Worm (Caenorhabditis elegans) whole organism, L1 larva: ENCODE results near the gene let-70.

Experiments used
- C16A3.4 ChIP-seq: fragments of 150-350 bp; optimal IDR thresholded peaks from 2 replicates; lab custom pipeline; 2014; ENCODE audit warnings: missing biosample characterization, missing genetic modification characterization
- F16B12.6 ChIP-seq: fragments of 150-350 bp; optimal IDR thresholded peaks from 2 replicates; lab custom pipeline; 2014; ENCODE audit warnings: missing biosample characterization, missing genetic modification characterization
- Y116A8C.19 ChIP-seq: sonication (generic microtip); optimal IDR thresholded peaks from 2 replicates; lab custom pipeline; 2016; ENCODE audit warnings: missing compliant biosample characterization, missing genetic modification characterization, borderline replicate concordance
- aha-1 ChIP-seq: fragments of 150-350 bp; optimal IDR thresholded peaks from 2 replicates; lab custom pipeline; 2014; ENCODE audit warnings: missing biosample characterization, missing genetic modification characterization
- alr-1 ChIP-seq: fragments of 200-800 bp; sonication (Bioruptor generic); optimal IDR thresholded peaks from 2 replicates; lab custom pipeline; 2018; ENCODE audit warnings: borderline replicate concordance, mild to moderate bottlenecking, missing genetic modification characterization, missing compliant biosample characterization
- blmp-1 ChIP-seq: fragments of 150-350 bp; optimal IDR thresholded peaks from 2 replicates; lab custom pipeline; 2014; ENCODE audit warnings: missing biosample characterization, missing genetic modification characterization
- ceh-63 ChIP-seq: fragments of 200-800 bp; sonication (Bioruptor generic); optimal IDR thresholded peaks from 2 replicates; lab custom pipeline; 2018; ENCODE audit warnings: mild to moderate bottlenecking, missing genetic modification characterization, missing compliant biosample characterization
- ceh-8 ChIP-seq: fragments of 200-800 bp; sonication (Bioruptor generic); optimal IDR thresholded peaks from 2 replicates; lab custom pipeline; 2018; ENCODE audit warnings: mild to moderate bottlenecking, missing genetic modification characterization, moderate library complexity, missing compliant biosample characterization
- ces-1 ChIP-seq: fragments of 150-350 bp; optimal IDR thresholded peaks from 2 replicates; lab custom pipeline; 2014; ENCODE audit warnings: missing biosample characterization, missing genetic modification reagents, missing genetic modification characterization
- dpl-1 ChIP-seq, 3 experiments: fragments of 150-350 bp in 2 of 3; sonication (generic microtip) in 1 of 3; optimal IDR thresholded peaks; 2 replicates each; lab custom pipeline; 2014 to 2017; ENCODE audit warnings: missing biosample characterization in 3 of 3, missing genetic modification characterization in 3 of 3, missing genetic modification reagents in 3 of 3
- efl-1 ChIP-seq, 4 experiments: fragments of 150-350 bp; optimal IDR thresholded peaks in 3 of 4; peaks in 1 of 4; 1 replicate in 1 of 4; 2 replicates in 3 of 4; lab custom pipeline; 2014; ENCODE audit warnings: missing biosample characterization in 2 of 4, missing genetic modification characterization in 2 of 4, missing genetic modification reagents in 2 of 4
- egl-27 ChIP-seq, 2 experiments: fragments of 150-350 bp in 1 of 2; sonication (generic microtip); optimal IDR thresholded peaks; 3 replicates each; lab custom pipeline; 2017 to 2018; ENCODE audit warnings: missing biosample characterization in 2 of 2, missing genetic modification characterization in 2 of 2, missing genetic modification reagents in 2 of 2
- elt-3 ChIP-seq, 6 experiments: fragments of 150-350 bp in 1 of 6; sonication (generic microtip); optimal IDR thresholded peaks; 2 replicates each; lab custom pipeline; 2017 to 2018; ENCODE audit warnings: missing biosample characterization in 6 of 6, missing genetic modification characterization in 6 of 6, inconsistent platforms in 1 of 6
- fkh-4 ChIP-seq: sonication (generic microtip); optimal IDR thresholded peaks from 2 replicates; lab custom pipeline; 2016; ENCODE audit warnings: missing compliant biosample characterization, missing genetic modification characterization, borderline replicate concordance
- fkh-8 ChIP-seq: sonication (generic microtip); optimal IDR thresholded peaks from 2 replicates; lab custom pipeline; 2016; ENCODE audit warnings: mild to moderate bottlenecking, missing genetic modification characterization, missing compliant biosample characterization
- fos-1 ChIP-seq: fragments of 150-350 bp; optimal IDR thresholded peaks from 2 replicates; lab custom pipeline; 2014; ENCODE audit warnings: missing biosample characterization, missing genetic modification characterization
- hlh-17 ChIP-seq: fragments of 200-800 bp; sonication (Bioruptor generic); optimal IDR thresholded peaks from 2 replicates; lab custom pipeline; 2018; ENCODE audit warnings: missing genetic modification characterization, mild to moderate bottlenecking, missing compliant biosample characterization, moderate library complexity, borderline replicate concordance
- hlh-4 ChIP-seq: sonication (generic microtip); optimal IDR thresholded peaks from 2 replicates; lab custom pipeline; 2016; ENCODE audit warnings: mild to moderate bottlenecking, missing genetic modification characterization, missing compliant biosample characterization
- hpl-2 ChIP-seq: fragments of 150-350 bp; optimal IDR thresholded peaks from 2 replicates; lab custom pipeline; 2014; ENCODE audit warnings: missing biosample characterization, missing genetic modification reagents, missing genetic modification characterization
- jun-1 ChIP-seq: fragments of 150-350 bp; optimal IDR thresholded peaks from 2 replicates; lab custom pipeline; 2014; ENCODE audit warnings: missing biosample characterization, missing genetic modification reagents, missing genetic modification characterization
- lin-13 ChIP-seq: fragments of 150-350 bp; optimal IDR thresholded peaks from 2 replicates; lab custom pipeline; 2014; ENCODE audit warnings: missing biosample characterization, missing genetic modification reagents, missing genetic modification characterization
- lin-14 ChIP-seq: fragments of 200-800 bp; sonication (Bioruptor generic); optimal IDR thresholded peaks from 2 replicates; lab custom pipeline; 2018; ENCODE audit warnings: mild to moderate bottlenecking, missing genetic modification characterization, moderate library complexity, missing compliant biosample characterization
- lin-35 ChIP-seq, 2 experiments: fragments of 150-350 bp; optimal IDR thresholded peaks; 2 replicates each; lab custom pipeline; 2014; ENCODE audit warnings: missing biosample characterization in 2 of 2, missing genetic modification characterization in 2 of 2, missing genetic modification reagents in 2 of 2
- lsy-2 ChIP-seq, 2 experiments: fragments of 150-350 bp; optimal IDR thresholded peaks; 2 replicates each; lab custom pipeline; 2014; ENCODE audit warnings: missing biosample characterization in 2 of 2, missing genetic modification characterization in 2 of 2
- mep-1 ChIP-seq: fragments of 150-350 bp; optimal IDR thresholded peaks from 2 replicates; lab custom pipeline; 2014; ENCODE audit warnings: missing biosample characterization, missing genetic modification characterization
- nhr-11 ChIP-seq: fragments of 150-350 bp; optimal IDR thresholded peaks from 2 replicates; lab custom pipeline; 2014; ENCODE audit warnings: missing biosample characterization, missing genetic modification characterization
- nhr-20 ChIP-seq: sonication (generic microtip); optimal IDR thresholded peaks from 2 replicates; lab custom pipeline; 2016; ENCODE audit warnings: mild to moderate bottlenecking, missing genetic modification characterization, missing compliant biosample characterization
- nhr-237 ChIP-seq: fragments of 150-350 bp; optimal IDR thresholded peaks from 2 replicates; lab custom pipeline; 2014; ENCODE audit warnings: missing biosample characterization, missing genetic modification characterization
- nhr-47 ChIP-seq: sonication (generic microtip); optimal IDR thresholded peaks from 2 replicates; lab custom pipeline; 2016; ENCODE audit warnings: mild to moderate bottlenecking, missing genetic modification characterization, moderate library complexity, missing compliant biosample characterization
- nhr-71 ChIP-seq: sonication (generic microtip); optimal IDR thresholded peaks from 2 replicates; lab custom pipeline; 2016; ENCODE audit warnings: mild to moderate bottlenecking, missing genetic modification characterization, moderate library complexity, missing compliant biosample characterization
- nhr-76 ChIP-seq: sonication (generic microtip); optimal IDR thresholded peaks from 2 replicates; lab custom pipeline; 2017; ENCODE audit warnings: missing biosample characterization, missing genetic modification characterization
- nhr-84 ChIP-seq: sonication (generic microtip); optimal IDR thresholded peaks from 2 replicates; lab custom pipeline; 2017; ENCODE audit warnings: missing biosample characterization, missing genetic modification characterization
- nhr-85 ChIP-seq: sonication (generic microtip); peaks from one replicate; lab custom pipeline; 2016; ENCODE audit warnings: missing genetic modification characterization, inconsistent platforms, missing compliant biosample characterization
- pax-3 ChIP-seq: fragments of 200-800 bp; sonication (Bioruptor generic); optimal IDR thresholded peaks from 2 replicates; lab custom pipeline; 2018; ENCODE audit warnings: mild to moderate bottlenecking, missing genetic modification characterization, moderate library complexity, missing compliant biosample characterization
- pqm-1 ChIP-seq: sonication (generic microtip); optimal IDR thresholded peaks from 3 replicates; lab custom pipeline; 2017; ENCODE audit warnings: missing biosample characterization, missing genetic modification characterization
- skn-1 ChIP-seq: fragments of 150-350 bp; optimal IDR thresholded peaks from 2 replicates; lab custom pipeline; 2014; ENCODE audit warnings: missing biosample characterization, missing genetic modification characterization
- snpc-4 ChIP-seq: fragments of 150-350 bp; optimal IDR thresholded peaks from 2 replicates; lab custom pipeline; 2014; ENCODE audit warnings: missing biosample characterization, missing genetic modification characterization
- snu-23 ChIP-seq: sonication (generic microtip); optimal IDR thresholded peaks from 2 replicates; lab custom pipeline; 2016; ENCODE audit warnings: missing genetic modification characterization, missing compliant biosample characterization
- sox-4 ChIP-seq: sonication (generic microtip); optimal IDR thresholded peaks from 2 replicates; lab custom pipeline; 2016; ENCODE audit warnings: missing genetic modification characterization, missing compliant biosample characterization
- sptf-1 ChIP-seq: fragments of 150-350 bp; optimal IDR thresholded peaks from 2 replicates; lab custom pipeline; 2014; ENCODE audit warnings: missing biosample characterization, missing genetic modification characterization
- swsn-7 ChIP-seq: sonication (generic microtip); optimal IDR thresholded peaks from 2 replicates; lab custom pipeline; 2016; ENCODE audit warnings: missing genetic modification characterization, missing compliant biosample characterization
- tbx-2 ChIP-seq: sonication (generic microtip); optimal IDR thresholded peaks from 2 replicates; lab custom pipeline; 2016; ENCODE audit warnings: missing genetic modification characterization, missing compliant biosample characterization
- unc-130 ChIP-seq: fragments of 150-350 bp; optimal IDR thresholded peaks from 2 replicates; lab custom pipeline; 2017; ENCODE audit warnings: missing biosample characterization, missing genetic modification characterization, inconsistent platforms
- unc-62 ChIP-seq: fragments of 150-350 bp; optimal IDR thresholded peaks from 2 replicates; lab custom pipeline; 2014; ENCODE audit warnings: missing biosample characterization, missing genetic modification reagents, missing genetic modification characterization
- unc-86 ChIP-seq: sonication (generic microtip); optimal IDR thresholded peaks from 2 replicates; lab custom pipeline; 2016; ENCODE audit warnings: missing genetic modification characterization, missing compliant biosample characterization
- unc-98 ChIP-seq: fragments of 200-800 bp; sonication (Bioruptor generic); IDR thresholded peaks from 2 replicates; pipeline ENCODE4 v1.3.6; 2022; ENCODE audit warnings: missing genetic modification characterization, missing compliant biosample characterization
- xbp-1 ChIP-seq: sonication (generic microtip); optimal IDR thresholded peaks from 2 replicates; lab custom pipeline; 2016; ENCODE audit warnings: missing genetic modification characterization, missing compliant biosample characterization
- ztf-4 ChIP-seq: fragments of 150-350 bp; optimal IDR thresholded peaks from 2 replicates; lab custom pipeline; 2014; ENCODE audit warnings: missing biosample characterization, missing genetic modification characterization

Gene let-70

ce11 chrIV:11118837-11119491, 36.9 kb upstream of the let-70 start, which contains the start of the genes imp-2 and enpl-1 (continued):
- TF ChIP-seq nhr-47 (tag; lab: Kevin White, UChicago) (peak; percentile 94), dpl-1 (GFP tag; optimal IDR thresholded peaks at IDR 0.05; lab: Kevin White, UChicago) (peak; percentile 60 to 79 (median 78)), egl-27 (tag; optimal IDR thresholded peaks at IDR 0.05; lab: Kevin White, UChicago) (peak; percentile 30 to 31), swsn-7 (tag; lab: Kevin White, UChicago) (peak; percentile 94), unc-98 (peak; percentile 49; the same call in 1 of the 2 replicates), nhr-237 (peak; percentile 63), C16A3.4 (tag; lab: Kevin White, UChicago) (peak; percentile 86), elt-3 (tag; optimal IDR thresholded peaks at IDR 0.05; lab: Kevin White, UChicago) (peak in 3 of 6 experiments; percentile 25 to 91 (median 63)), jun-1 (tag; lab: Kevin White, UChicago) (peak; percentile 86), ztf-4 (peak; percentile 75), ces-1 (GFP tag; lab: Kevin White, UChicago) (no peak), fkh-8 (tag; lab: Kevin White, UChicago) (peak; percentile 89), unc-130 (peak; percentile 59), Y116A8C.19 (tag; lab: Kevin White, UChicago) (no peak), lin-14 (GFP tag; lab: Kevin White, UChicago) (peak; percentile 99), hlh-4 (tag; lab: Kevin White, UChicago) (no peak), nhr-85 (tag; lab: Kevin White, UChicago) (peak; percentile 95), mep-1 (tag; lab: Kevin White, UChicago) (peak; percentile 88), nhr-84 (tag; lab: Kevin White, UChicago) (no peak), skn-1 (peak; percentile 77), nhr-71 (tag; lab: Kevin White, UChicago) (peak; percentile 97), nhr-76 (peak; percentile 38), hlh-17 (GFP tag; lab: Kevin White, UChicago) (no peak), blmp-1 (tag; lab: Kevin White, UChicago) (peak; percentile 37), snpc-4 (tag; lab: Kevin White, UChicago) (peak; percentile 60), alr-1 (tag; lab: Kevin White, UChicago) (no peak), nhr-11 (tag; lab: Kevin White, UChicago) (peak; percentile 79), unc-86 (tag; lab: Kevin White, UChicago) (peak; percentile 91), pax-3 (tag; lab: Kevin White, UChicago) (peak; percentile 84), aha-1 (no peak), nhr-20 (peak; percentile 94), tbx-2 (tag; lab: Kevin White, UChicago) (peak; percentile 94), unc-62 (GFP tag; lab: Kevin White, UChicago) (no peak)

DNA sequence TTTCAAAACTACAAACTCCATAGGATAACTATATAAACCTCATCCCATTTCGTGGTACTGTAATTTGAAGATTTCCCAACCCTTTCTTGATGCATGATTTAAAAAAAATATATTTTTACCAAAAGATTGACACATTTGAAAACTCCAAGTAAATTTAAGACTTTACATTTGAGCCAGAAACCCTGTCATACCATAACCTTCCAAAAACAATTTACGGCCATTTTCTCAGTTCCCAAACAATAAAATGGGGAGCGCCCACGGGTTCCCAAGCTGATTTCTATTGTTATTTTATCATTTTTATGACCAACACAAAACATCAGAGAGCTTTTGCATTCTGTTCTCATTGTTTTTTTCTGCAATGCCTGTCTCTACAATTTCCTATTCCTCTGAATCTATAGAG, 30.6 kb upstream of the let-70 start, which contains the start of gene clc-9:
Gene clc-9, plus strand, starts transcription at position 301 of the 400 bp plus-strand sequence.
- TF ChIP-seq efl-1 (optimal IDR thresholded peaks at IDR 0.05; lab: Kevin White, UChicago) (no peak), efl-1 (GFP tag; optimal IDR thresholded peaks at IDR 0.05 in 1 of 2; lab: Kevin White, UChicago) (peak in 1 of 2 experiments; percentile 27), nhr-237 (no peak)

ce11 chrIV:11111898-11112297, 29.8 kb upstream of the let-70 start:
- TF ChIP-seq unc-130, result peak; percentile 55
- TF ChIP-seq nhr-237, result no peak
- no peak for TF ChIP-seq lin-13
- no peak for TF ChIP-seq ceh-63 (GFP tag; lab: Kevin White, UChicago)
- no peak for TF ChIP-seq ceh-8 (GFP tag; lab: Kevin White, UChicago)
- TF ChIP-seq xbp-1 (tag; lab: Kevin White, UChicago), result peak; percentile 51
- no peak for TF ChIP-seq nhr-84 (tag; lab: Kevin White, UChicago)
- TF ChIP-seq alr-1 (tag; lab: Kevin White, UChicago), result no peak
- no peak for TF ChIP-seq ces-1 (GFP tag; lab: Kevin White, UChicago)
- TF ChIP-seq elt-3 (tag; optimal IDR thresholded peaks at IDR 0.05; lab: Kevin White, UChicago), result no peak
- TF ChIP-seq nhr-71 (tag; lab: Kevin White, UChicago), result peak; percentile 47
- peak in 1 of 2 experiments; percentile 42 for TF ChIP-seq lsy-2 (tag; optimal IDR thresholded peaks at IDR 0.05; lab: Kevin White, UChicago)
- no peak for TF ChIP-seq fkh-4 (tag; lab: Kevin White, UChicago)
- TF ChIP-seq hpl-2 (GFP tag; lab: Kevin White, UChicago), result no peak
- no peak for TF ChIP-seq pqm-1
- TF ChIP-seq C16A3.4 (tag; lab: Kevin White, UChicago), result no peak
- peak; percentile 17 for TF ChIP-seq snu-23 (GFP tag; lab: Kevin White, UChicago)
- no peak for TF ChIP-seq lin-35 (GFP tag; optimal IDR thresholded peaks at IDR 0.05; lab: Kevin White, UChicago)
- no peak for TF ChIP-seq nhr-85 (tag; lab: Kevin White, UChicago)
- TF ChIP-seq F16B12.6 (tag; lab: Kevin White, UChicago), result no peak
- TF ChIP-seq sptf-1 (tag; lab: Kevin White, UChicago), result no peak
- no peak for TF ChIP-seq fos-1 (tag; lab: Kevin White, UChicago)
- TF ChIP-seq sox-4 (tag; lab: Kevin White, UChicago), result no peak
